Worm (Caenorhabditis elegans) whole organism, L3 larva: ENCODE data around the gene E03H12.4.

Experiments used
- aly-2 ChIP-seq: fragments of 150-350 bp; optimal IDR thresholded peaks from 2 replicates; lab custom pipeline; 2014; ENCODE audit warnings: missing biosample characterization, missing genetic modification characterization
- fos-1 ChIP-seq: fragments of 150-350 bp; optimal IDR thresholded peaks from 2 replicates; lab custom pipeline; 2014; ENCODE audit warnings: missing biosample characterization, missing genetic modification characterization
- lsy-12 ChIP-seq: sonication (generic microtip); optimal IDR thresholded peaks from 2 replicates; lab custom pipeline; 2016; ENCODE audit warnings: mild to moderate bottlenecking, missing genetic modification characterization, missing compliant biosample characterization
- pha-4 ChIP-seq: fragments of 150-350 bp; optimal IDR thresholded peaks from 2 replicates; lab custom pipeline; 2014; ENCODE audit warnings: missing biosample characterization, missing genetic modification reagents, missing genetic modification characterization
- unc-62 ChIP-seq: fragments of 150-350 bp; sonication (generic microtip); optimal IDR thresholded peaks from 4 replicates; lab custom pipeline; 2014; ENCODE audit warnings: missing biosample characterization, missing genetic modification reagents, missing genetic modification characterization

DNA sequence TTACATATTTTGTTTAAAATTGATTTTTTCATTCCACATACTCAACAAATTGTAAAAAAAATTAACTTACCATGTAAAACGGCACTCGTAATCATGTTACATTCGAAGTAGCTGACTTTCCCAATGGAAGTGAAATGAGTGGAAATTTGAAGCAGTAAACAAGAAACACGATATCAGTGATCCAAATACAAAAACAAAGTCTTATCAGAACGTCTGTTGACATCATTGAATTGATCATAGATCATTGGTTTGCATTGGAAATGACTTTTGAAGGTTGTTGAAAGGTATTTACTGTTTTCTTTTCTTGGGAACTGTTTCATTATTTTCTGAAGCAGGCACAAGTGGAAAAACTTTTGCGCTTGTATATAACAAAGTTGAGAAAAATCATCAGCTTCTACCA is 6.4 kb upstream of the E03H12.4 start, which contains the start of gene Y9C9A.16:
- no peak for TF ChIP-seq lsy-12 (tag; lab: Kevin White, UChicago)
- TF ChIP-seq aly-2 (tag; lab: Kevin White, UChicago) = no peak
- no peak for TF ChIP-seq pha-4 (tag; lab: Kevin White, UChicago)
- no peak for TF ChIP-seq fos-1 (tag; lab: Kevin White, UChicago)
- no peak for TF ChIP-seq unc-62
